Worm (Caenorhabditis elegans) whole organism, L1 larva: ENCODE measurements around the gene C34B4.3.

Experiments
- C04F5.9 ChIP-seq: sonication (generic microtip); optimal IDR thresholded peaks from 2 replicates; lab custom pipeline; 2016; ENCODE audit warnings: missing genetic modification characterization, missing compliant biosample characterization
- C16A3.4 ChIP-seq: fragments of 150-350 bp; optimal IDR thresholded peaks from 2 replicates; lab custom pipeline; 2014; ENCODE audit warnings: missing biosample characterization, missing genetic modification characterization
- F16B12.6 ChIP-seq: fragments of 150-350 bp; optimal IDR thresholded peaks from 2 replicates; lab custom pipeline; 2014; ENCODE audit warnings: missing biosample characterization, missing genetic modification characterization
- alr-1 ChIP-seq: fragments of 200-800 bp; sonication (Bioruptor generic); optimal IDR thresholded peaks from 2 replicates; lab custom pipeline; 2018; ENCODE audit warnings: borderline replicate concordance, mild to moderate bottlenecking, missing genetic modification characterization, missing compliant biosample characterization
- ceh-63 ChIP-seq: fragments of 200-800 bp; sonication (Bioruptor generic); optimal IDR thresholded peaks from 2 replicates; lab custom pipeline; 2018; ENCODE audit warnings: mild to moderate bottlenecking, missing genetic modification characterization, missing compliant biosample characterization
- ceh-82 ChIP-seq, 3 experiments: fragments of 150-350 bp in 1 of 3; sonication (generic microtip) in 2 of 3; optimal IDR thresholded peaks; 2 replicates each; lab custom pipeline; 2014 to 2017; ENCODE audit warnings: missing biosample characterization in 3 of 3, missing genetic modification characterization in 3 of 3
- ces-1 ChIP-seq: fragments of 150-350 bp; optimal IDR thresholded peaks from 2 replicates; lab custom pipeline; 2014; ENCODE audit warnings: missing biosample characterization, missing genetic modification reagents, missing genetic modification characterization
- dpl-1 ChIP-seq, 3 experiments: fragments of 150-350 bp in 2 of 3; sonication (generic microtip) in 1 of 3; optimal IDR thresholded peaks; 2 replicates each; lab custom pipeline; 2014 to 2017; ENCODE audit warnings: missing biosample characterization in 3 of 3, missing genetic modification characterization in 3 of 3, missing genetic modification reagents in 3 of 3
- efl-1 ChIP-seq, 4 experiments: fragments of 150-350 bp; optimal IDR thresholded peaks in 3 of 4; peaks in 1 of 4; 1 replicate in 1 of 4; 2 replicates in 3 of 4; lab custom pipeline; 2014; ENCODE audit warnings: missing biosample characterization in 2 of 4, missing genetic modification characterization in 2 of 4, missing genetic modification reagents in 2 of 4
- egl-13 ChIP-seq: sonication (generic microtip); optimal IDR thresholded peaks from 2 replicates; lab custom pipeline; 2016; ENCODE audit warnings: missing genotype, missing genetic modification reagents, missing genetic modification characterization, missing compliant biosample characterization
- egl-27 ChIP-seq, 2 experiments: fragments of 150-350 bp in 1 of 2; sonication (generic microtip); optimal IDR thresholded peaks; 3 replicates each; lab custom pipeline; 2017 to 2018; ENCODE audit warnings: missing biosample characterization in 2 of 2, missing genetic modification characterization in 2 of 2, missing genetic modification reagents in 2 of 2
- elt-2 ChIP-seq: sonication (generic microtip); optimal IDR thresholded peaks from 2 replicates; lab custom pipeline; 2016; ENCODE audit warnings: missing genetic modification characterization, mild to moderate bottlenecking, inconsistent platforms, missing compliant biosample characterization, missing genetic modification reagents
- elt-3 ChIP-seq, 6 experiments: fragments of 150-350 bp in 1 of 6; sonication (generic microtip); optimal IDR thresholded peaks; 2 replicates each; lab custom pipeline; 2017 to 2018; ENCODE audit warnings: missing biosample characterization in 6 of 6, missing genetic modification characterization in 6 of 6, inconsistent platforms in 1 of 6
- fkh-10 ChIP-seq: sonication (generic microtip); optimal IDR thresholded peaks from 2 replicates; lab custom pipeline; 2017; ENCODE audit warnings: missing biosample characterization, missing genetic modification reagents, missing genetic modification characterization
- fkh-4 ChIP-seq: sonication (generic microtip); optimal IDR thresholded peaks from 2 replicates; lab custom pipeline; 2016; ENCODE audit warnings: missing compliant biosample characterization, missing genetic modification characterization, borderline replicate concordance
- fos-1 ChIP-seq: fragments of 150-350 bp; optimal IDR thresholded peaks from 2 replicates; lab custom pipeline; 2014; ENCODE audit warnings: missing biosample characterization, missing genetic modification characterization
- grh-1 ChIP-seq: fragments of 200-800 bp; sonication (Bioruptor generic); IDR thresholded peaks from 2 replicates; pipeline ENCODE4 v1.3.6; 2022; ENCODE audit warnings: missing genetic modification reagents, missing genetic modification characterization, missing compliant biosample characterization
- hlh-4 ChIP-seq: sonication (generic microtip); optimal IDR thresholded peaks from 2 replicates; lab custom pipeline; 2016; ENCODE audit warnings: mild to moderate bottlenecking, missing genetic modification characterization, missing compliant biosample characterization
- isw-1 ChIP-seq: fragments of 200-800 bp; sonication (Bioruptor generic); IDR thresholded peaks from 2 replicates; pipeline ENCODE4 v1.3.6; 2022; ENCODE audit warnings: missing genetic modification characterization, missing compliant biosample characterization
- lin-14 ChIP-seq: fragments of 200-800 bp; sonication (Bioruptor generic); optimal IDR thresholded peaks from 2 replicates; lab custom pipeline; 2018; ENCODE audit warnings: mild to moderate bottlenecking, missing genetic modification characterization, moderate library complexity, missing compliant biosample characterization
- lin-35 ChIP-seq, 2 experiments: fragments of 150-350 bp; optimal IDR thresholded peaks; 2 replicates each; lab custom pipeline; 2014; ENCODE audit warnings: missing biosample characterization in 2 of 2, missing genetic modification characterization in 2 of 2, missing genetic modification reagents in 2 of 2
- lin-39 ChIP-seq: fragments of 150-350 bp; optimal IDR thresholded peaks from 2 replicates; lab custom pipeline; 2014; ENCODE audit warnings: missing biosample characterization, missing genetic modification reagents, missing genetic modification characterization
- lsy-2 ChIP-seq, 2 experiments: fragments of 150-350 bp; optimal IDR thresholded peaks; 2 replicates each; lab custom pipeline; 2014; ENCODE audit warnings: missing biosample characterization in 2 of 2, missing genetic modification characterization in 2 of 2
- mdl-1 ChIP-seq, 2 experiments: fragments of 150-350 bp; optimal IDR thresholded peaks; 2 replicates each; lab custom pipeline; 2014 to 2017; ENCODE audit warnings: missing biosample characterization in 2 of 2, missing genetic modification characterization in 2 of 2, inconsistent platforms in 1 of 2
- nhr-11 ChIP-seq: fragments of 150-350 bp; optimal IDR thresholded peaks from 2 replicates; lab custom pipeline; 2014; ENCODE audit warnings: missing biosample characterization, missing genetic modification characterization
- nhr-19 ChIP-seq: fragments of 200-800 bp; sonication (Bioruptor generic); conservative IDR thresholded peaks from 2 replicates; pipeline ENCODE4 v1.3.6; 2022; ENCODE audit warnings: missing genetic modification characterization, missing compliant biosample characterization
- nhr-76 ChIP-seq: sonication (generic microtip); optimal IDR thresholded peaks from 2 replicates; lab custom pipeline; 2017; ENCODE audit warnings: missing biosample characterization, missing genetic modification characterization
- nhr-77 ChIP-seq: fragments of 150-350 bp; optimal IDR thresholded peaks from 2 replicates; lab custom pipeline; 2014; ENCODE audit warnings: missing biosample characterization, missing genetic modification characterization
- nhr-85 ChIP-seq: sonication (generic microtip); peaks from one replicate; lab custom pipeline; 2016; ENCODE audit warnings: missing genetic modification characterization, inconsistent platforms, missing compliant biosample characterization
- nhr-90 ChIP-seq: sonication (generic microtip); optimal IDR thresholded peaks from 2 replicates; lab custom pipeline; 2016; ENCODE audit warnings: mild to moderate bottlenecking, missing genetic modification characterization, missing compliant biosample characterization; ENCODE audit not compliant: poor library complexity
- pax-3 ChIP-seq: fragments of 200-800 bp; sonication (Bioruptor generic); optimal IDR thresholded peaks from 2 replicates; lab custom pipeline; 2018; ENCODE audit warnings: mild to moderate bottlenecking, missing genetic modification characterization, moderate library complexity, missing compliant biosample characterization
- pqm-1 ChIP-seq: sonication (generic microtip); optimal IDR thresholded peaks from 3 replicates; lab custom pipeline; 2017; ENCODE audit warnings: missing biosample characterization, missing genetic modification characterization
- rnt-1 ChIP-seq: sonication (generic microtip); optimal IDR thresholded peaks from 2 replicates; lab custom pipeline; 2016; ENCODE audit warnings: mild to moderate bottlenecking, missing genetic modification characterization, moderate library complexity, missing compliant biosample characterization
- skn-1 ChIP-seq: fragments of 150-350 bp; optimal IDR thresholded peaks from 2 replicates; lab custom pipeline; 2014; ENCODE audit warnings: missing biosample characterization, missing genetic modification characterization
- snpc-4 ChIP-seq: fragments of 150-350 bp; optimal IDR thresholded peaks from 2 replicates; lab custom pipeline; 2014; ENCODE audit warnings: missing biosample characterization, missing genetic modification characterization
- swsn-7 ChIP-seq: sonication (generic microtip); optimal IDR thresholded peaks from 2 replicates; lab custom pipeline; 2016; ENCODE audit warnings: missing genetic modification characterization, missing compliant biosample characterization
- tbx-2 ChIP-seq: sonication (generic microtip); optimal IDR thresholded peaks from 2 replicates; lab custom pipeline; 2016; ENCODE audit warnings: missing genetic modification characterization, missing compliant biosample characterization
- unc-130 ChIP-seq: fragments of 150-350 bp; optimal IDR thresholded peaks from 2 replicates; lab custom pipeline; 2017; ENCODE audit warnings: missing biosample characterization, missing genetic modification characterization, inconsistent platforms
- unc-62 ChIP-seq: fragments of 150-350 bp; optimal IDR thresholded peaks from 2 replicates; lab custom pipeline; 2014; ENCODE audit warnings: missing biosample characterization, missing genetic modification reagents, missing genetic modification characterization
- unc-86 ChIP-seq: sonication (generic microtip); optimal IDR thresholded peaks from 2 replicates; lab custom pipeline; 2016; ENCODE audit warnings: missing genetic modification characterization, missing compliant biosample characterization
- unc-98 ChIP-seq: fragments of 200-800 bp; sonication (Bioruptor generic); IDR thresholded peaks from 2 replicates; pipeline ENCODE4 v1.3.6; 2022; ENCODE audit warnings: missing genetic modification characterization, missing compliant biosample characterization
- vab-15 ChIP-seq: sonication (generic microtip); optimal IDR thresholded peaks from 2 replicates; lab custom pipeline; 2017; ENCODE audit warnings: missing genotype, mild to moderate bottlenecking, missing genetic modification characterization, missing compliant biosample characterization
- xbp-1 ChIP-seq: sonication (generic microtip); optimal IDR thresholded peaks from 2 replicates; lab custom pipeline; 2016; ENCODE audit warnings: missing genetic modification characterization, missing compliant biosample characterization
- ztf-11 ChIP-seq, 2 experiments: sonication (generic microtip); optimal IDR thresholded peaks; 2 replicates each; lab custom pipeline; 2016 to 2017; ENCODE audit warnings: missing genetic modification characterization in 2 of 2, missing biosample characterization in 1 of 2, missing compliant biosample characterization in 1 of 2
- ztf-4 ChIP-seq: fragments of 150-350 bp; optimal IDR thresholded peaks from 2 replicates; lab custom pipeline; 2014; ENCODE audit warnings: missing biosample characterization, missing genetic modification characterization

C34B4.3 gene

DNA sequence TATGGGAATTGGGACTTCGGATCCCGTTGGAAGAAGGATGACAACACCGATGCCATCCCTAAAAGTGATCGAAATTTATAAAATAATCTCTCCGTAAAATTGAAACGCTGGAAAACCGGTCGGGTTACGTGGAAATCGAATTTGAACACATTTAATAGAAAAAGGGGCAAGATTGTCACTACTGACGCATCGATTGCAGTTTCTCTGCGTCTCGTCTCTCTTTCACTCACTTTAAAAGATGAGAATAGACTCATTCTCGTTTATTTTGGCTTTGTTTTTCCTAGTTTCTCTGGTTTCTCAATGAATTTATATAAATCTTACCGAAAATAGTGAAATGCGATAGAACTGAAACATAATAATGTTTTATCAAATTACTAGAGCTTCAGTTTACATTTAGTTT is 29.3 kb downstream of the C34B4.3 start, which contains the start of gene scyl-1 (continued):
- TF ChIP-seq fos-1 (tag; lab: Kevin White, UChicago) (peak; percentile 45), ztf-11 (tag; optimal IDR thresholded peaks at IDR 0.05; lab: Kevin White, UChicago) (peak in 1 of 2 experiments; percentile 31), nhr-77 (peak; percentile 64), ztf-4 (tag; lab: Kevin White, UChicago) (peak; percentile 52), egl-13 (peak; percentile 35), tbx-2 (peak; percentile 87), dpl-1 (GFP tag; optimal IDR thresholded peaks at IDR 0.05; lab: Kevin White, UChicago) (peak; percentile 58 to 91 (median 77)), C04F5.9 (tag; lab: Kevin White, UChicago) (peak; percentile 20), lsy-2 (tag; optimal IDR thresholded peaks at IDR 0.05; lab: Kevin White, UChicago) (peak; percentile 85 to 90), ceh-63 (GFP tag; lab: Kevin White, UChicago) (no peak), fkh-10 (GFP tag; lab: Kevin White, UChicago) (peak; percentile 3), fkh-4 (tag; lab: Kevin White, UChicago) (no peak), vab-15 (tag; lab: Kevin White, UChicago) (no peak), nhr-11 (tag; lab: Kevin White, UChicago) (peak; percentile 21), skn-1 (tag; lab: Kevin White, UChicago) (peak; percentile 71), nhr-90 (tag; lab: Kevin White, UChicago) (peak; percentile 84), unc-62 (GFP tag; lab: Kevin White, UChicago) (no peak), snpc-4 (tag; lab: Kevin White, UChicago) (peak; percentile 39), alr-1 (no peak), pqm-1 (tag; lab: Kevin White, UChicago) (no peak), egl-27 (tag; optimal IDR thresholded peaks at IDR 0.05; lab: Kevin White, UChicago) (no peak), unc-130 (tag; lab: Kevin White, UChicago) (peak; percentile 67), elt-2 (tag; lab: Kevin White, UChicago) (peak; percentile 37), unc-98 (GFP tag; lab: Robert Waterston, UW) (no peak), lin-39 (tag; lab: Kevin White, UChicago) (peak; percentile 69), xbp-1 (tag; lab: Kevin White, UChicago) (peak; percentile 78), pax-3 (peak; percentile 63), nhr-76 (tag; lab: Kevin White, UChicago) (no peak), rnt-1 (tag; lab: Kevin White, UChicago) (peak; percentile 89), lin-14 (peak; percentile 90), C16A3.4 (tag; lab: Kevin White, UChicago) (peak; percentile 88), unc-86 (tag; lab: Kevin White, UChicago) (peak; percentile 64), efl-1 (optimal IDR thresholded peaks at IDR 0.05; lab: Kevin White, UChicago) (peak; percentile 84), efl-1 (GFP tag; optimal IDR thresholded peaks at IDR 0.05 in 1 of 2; lab: Kevin White, UChicago) (peak; percentile 76 to 97), ces-1 (no peak), grh-1 (GFP tag; lab: Robert Waterston, UW) (peak; percentile 83), F16B12.6 (tag; lab: Kevin White, UChicago) (peak; percentile 27), ceh-82 (tag; optimal IDR thresholded peaks at IDR 0.05; lab: Kevin White, UChicago) (peak; percentile 37 to 73 (median 64)), swsn-7 (tag; lab: Kevin White, UChicago) (peak; percentile 86), elt-3 (tag; optimal IDR thresholded peaks at IDR 0.05; lab: Kevin White, UChicago) (peak in 2 of 6 experiments; percentile 48 to 64), nhr-19 (GFP tag; lab: Robert Waterston, UW) (peak; percentile 89), nhr-85 (tag; lab: Kevin White, UChicago) (peak; percentile 94), mdl-1 (tag; optimal IDR thresholded peaks at IDR 0.05; lab: Kevin White, UChicago) (peak in 1 of 2 experiments; percentile 55), isw-1 (peak; percentile 30; the same call in 1 of the 2 replicates), hlh-4 (tag; lab: Kevin White, UChicago) (no peak), lin-35 (GFP tag; optimal IDR thresholded peaks at IDR 0.05; lab: Kevin White, UChicago) (peak; percentile 74 to 88)
